Fruit fly (Drosophila melanogaster) whole organism, wandering third instar larva: ENCODE measurements around the gene holn1.
A peak's percentile ranks its signal among the peaks of the same experiment; 100 is the strongest.

Experiments used
- CG32264 ChIP-seq: fragments of 200-800 bp; sonication (Bioruptor generic); optimal IDR thresholded peaks from 2 replicates; lab custom pipeline; 2016; ENCODE audit warnings: missing biosample characterization, missing genetic modification characterization
- CG9705 ChIP-seq: fragments of 200-800 bp; sonication (Bioruptor generic); optimal IDR thresholded peaks from 2 replicates; lab custom pipeline; 2018; ENCODE audit warnings: missing biosample characterization, mild to moderate bottlenecking, missing genetic modification characterization
- CrebA ChIP-seq: fragments of 200-800 bp; sonication (Bioruptor generic); optimal IDR thresholded peaks from 2 replicates; lab custom pipeline; 2016; ENCODE audit warnings: missing biosample characterization, mild to moderate bottlenecking, missing genetic modification characterization, borderline replicate concordance
- Dfd ChIP-seq: fragments of >200 bp; optimal IDR thresholded peaks from 2 replicates; lab custom pipeline; 2017; ENCODE audit warnings: missing biosample characterization, missing genetic modification characterization
- GATAd ChIP-seq: sonication (Bioruptor generic); optimal IDR thresholded peaks from 2 replicates; lab custom pipeline; 2016; ENCODE audit warnings: missing biosample characterization, missing genetic modification characterization
- HLH106 ChIP-seq: fragments of 200-800 bp; optimal IDR thresholded peaks from 3 replicates; lab custom pipeline; 2019; ENCODE audit warnings: missing biosample characterization, mild to moderate bottlenecking, missing genetic modification characterization, moderate library complexity
- Hr78 ChIP-seq: fragments of >200 bp; optimal IDR thresholded peaks from 2 replicates; lab custom pipeline; 2017; ENCODE audit warnings: missing biosample characterization, missing genetic modification characterization
- Hr83 ChIP-seq: fragments of 200-300 bp; sonication (Bioruptor generic); optimal IDR thresholded peaks from 2 replicates; lab custom pipeline; 2016; ENCODE audit warnings: missing biosample characterization, mild to moderate bottlenecking, missing genetic modification characterization, moderate library complexity; ENCODE audit not compliant: poor library complexity, severe bottlenecking
- Jra ChIP-seq: sonication (Bioruptor generic); optimal IDR thresholded peaks from 2 replicates; lab custom pipeline; 2016; ENCODE audit warnings: missing biosample characterization, missing genetic modification characterization
- Mio ChIP-seq: sonication (Bioruptor generic); optimal IDR thresholded peaks from 2 replicates; lab custom pipeline; 2016; ENCODE audit warnings: missing biosample characterization, missing genetic modification characterization
- Myc ChIP-seq: fragments of >200 bp; optimal IDR thresholded peaks from 2 replicates; lab custom pipeline; 2017
- N ChIP-seq: fragments of >200 bp; optimal IDR thresholded peaks from 2 replicates; lab custom pipeline; 2018; ENCODE audit warnings: missing biosample characterization, missing external identifiers, missing genetic modification characterization
- OdsH ChIP-seq: fragments of 200-800 bp; sonication (Bioruptor generic); optimal IDR thresholded peaks from 2 replicates; lab custom pipeline; 2016; ENCODE audit warnings: missing biosample characterization, mild to moderate bottlenecking, missing genetic modification characterization
- Vsx2 ChIP-seq: fragments of 200-300, 225-300 bp; sonication (Bioruptor generic); optimal IDR thresholded peaks from 2 replicates; lab custom pipeline; 2018; ENCODE audit warnings: missing biosample characterization, missing genetic modification characterization; ENCODE audit not compliant: partially characterized antibody
- br ChIP-seq: fragments of 200-800 bp; sonication (Bioruptor generic); optimal IDR thresholded peaks from 2 replicates; lab custom pipeline; 2016; ENCODE audit warnings: missing biosample characterization, missing genetic modification characterization
- dmrt93B ChIP-seq: fragments of 200-800 bp; sonication (Bioruptor generic); optimal IDR thresholded peaks from 2 replicates; lab custom pipeline; 2018; ENCODE audit warnings: missing biosample characterization, mild to moderate bottlenecking, missing genetic modification characterization
- foxo ChIP-seq, 2 experiments: fragments of 200-800 bp; sonication (Bioruptor generic); optimal IDR thresholded peaks; 2 replicates in 1 of 2; 3 replicates in 1 of 2; lab custom pipeline; 2016 to 2017; ENCODE audit warnings: missing biosample characterization in 2 of 2, missing genetic modification characterization in 2 of 2
- fru ChIP-seq: fragments of 200-800 bp; sonication (Bioruptor generic); optimal IDR thresholded peaks from 3 replicates; lab custom pipeline; 2016; ENCODE audit warnings: missing biosample characterization, mild to moderate bottlenecking, missing genetic modification characterization
- jim ChIP-seq: fragments of 175-275, 200-325 bp; sonication (Bioruptor generic); optimal IDR thresholded peaks from 2 replicates; lab custom pipeline; 2016; ENCODE audit warnings: missing biosample characterization, mild to moderate bottlenecking, missing genetic modification characterization
- pan ChIP-seq: fragments of >200 bp; optimal IDR thresholded peaks from 2 replicates; lab custom pipeline; 2017
- psq ChIP-seq: fragments of 200-800 bp; sonication (Bioruptor generic); optimal IDR thresholded peaks from 3 replicates; lab custom pipeline; 2017; ENCODE audit warnings: missing biosample characterization, mild to moderate bottlenecking, missing genetic modification characterization, moderate library complexity
- rgr ChIP-seq: fragments of 200-800 bp; sonication (Bioruptor generic); optimal IDR thresholded peaks from 3 replicates; lab custom pipeline; 2016; ENCODE audit warnings: missing biosample characterization, mild to moderate bottlenecking, missing genetic modification characterization
- sage ChIP-seq: fragments of 200-800 bp; sonication (Bioruptor generic); optimal IDR thresholded peaks from 2 replicates; lab custom pipeline; 2016; ENCODE audit warnings: missing biosample characterization, mild to moderate bottlenecking, missing genetic modification characterization
- tai ChIP-seq: sonication (Bioruptor generic); optimal IDR thresholded peaks from 2 replicates; lab custom pipeline; 2016; ENCODE audit warnings: missing biosample characterization, missing genetic modification characterization
- usp ChIP-seq: fragments of >200 bp; optimal IDR thresholded peaks from 2 replicates; lab custom pipeline; 2017; ENCODE audit warnings: missing biosample characterization, missing genetic modification characterization

Gene holn1

DNA sequence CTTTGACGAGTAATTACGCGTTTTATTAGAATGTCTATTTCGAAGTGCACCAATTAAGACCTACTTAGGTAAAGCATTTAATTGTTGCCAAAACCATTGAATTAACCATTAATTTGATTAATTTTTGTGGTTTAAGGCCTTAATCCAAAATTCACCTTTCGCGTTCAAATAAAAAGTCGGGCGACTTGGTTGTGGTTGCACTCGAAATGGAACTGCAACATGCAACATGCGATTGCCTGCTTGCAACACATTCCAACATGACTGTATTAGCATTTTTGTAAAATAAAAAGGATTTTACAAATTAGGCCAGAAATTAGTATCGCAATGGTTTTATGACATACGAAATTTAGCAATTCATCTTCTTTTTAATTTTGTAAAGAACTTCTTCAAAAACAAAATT lies 39.0 kb downstream of the holn1 start:
- TF ChIP-seq rgr (GFP tag; lab: Kevin White, UChicago) (no peak), br (GFP tag; lab: Kevin White, UChicago) (no peak), dmrt93B (GFP tag; lab: Kevin White, UChicago) (no peak), sage (no peak)

DNA sequence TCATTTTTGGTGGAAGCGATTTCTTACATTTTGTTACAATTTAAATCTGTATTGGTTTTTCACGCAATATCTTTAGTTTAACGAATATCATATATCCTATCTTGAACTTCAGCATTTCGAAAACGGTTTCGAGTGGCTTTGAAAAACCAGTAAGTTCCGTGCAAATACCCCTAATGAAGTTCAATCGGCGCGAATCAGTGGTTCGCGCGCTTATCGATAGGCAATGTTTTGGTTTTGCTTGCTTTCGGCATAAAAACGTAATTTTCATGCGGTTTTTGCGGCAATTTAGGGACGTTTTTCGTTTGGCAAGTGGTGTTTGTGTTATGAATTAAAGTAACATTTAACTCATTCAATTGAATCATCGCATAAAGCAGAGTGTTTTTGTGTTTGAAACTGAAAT lies 41.1 kb downstream of the holn1 start, which contains the start of gene RluA-2:
Gene RluA-2 (plus strand): TSS at position 195 of the 400 bp plus-strand sequence.
- TF ChIP-seq OdsH (GFP tag; lab: Kevin White, UChicago): no peak
- TF ChIP-seq rgr (GFP tag; lab: Kevin White, UChicago): no peak
- TF ChIP-seq Jra (GFP tag; lab: Kevin White, UChicago): no peak
- TF ChIP-seq dmrt93B (GFP tag; lab: Kevin White, UChicago): no peak
- no peak for TF ChIP-seq CG32264 (GFP tag; lab: Kevin White, UChicago)
- no peak for TF ChIP-seq Dfd (GFP tag; lab: Kevin White, UChicago)

DNA sequence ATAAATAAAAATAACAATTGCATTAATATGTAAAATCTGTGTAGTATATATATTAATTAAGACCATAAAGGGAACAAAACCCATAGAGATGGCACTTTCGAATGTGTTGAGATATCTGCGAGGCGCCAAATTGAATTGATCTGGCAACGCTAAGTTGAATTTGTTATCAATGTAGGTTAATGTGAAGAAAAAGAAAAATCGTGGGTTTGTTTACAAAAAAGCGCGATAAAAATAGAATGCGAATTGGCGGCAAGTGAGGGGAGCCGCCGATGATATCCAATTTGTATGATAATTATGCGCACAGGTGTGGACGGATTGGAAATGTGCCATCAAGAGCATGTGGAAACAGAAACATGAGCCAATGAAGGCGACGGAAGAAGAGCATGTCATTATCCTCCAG lies 44.1 kb downstream of the holn1 start:
- TF ChIP-seq rgr (GFP tag; lab: Kevin White, UChicago): no peak
- TF ChIP-seq N (GFP tag; lab: Kevin White, UChicago): no peak
- TF ChIP-seq Vsx2 (GFP tag; lab: Kevin White, UChicago): no peak
- TF ChIP-seq GATAd (GFP tag; lab: Kevin White, UChicago): peak; percentile 73
- no peak for TF ChIP-seq fru (GFP tag; lab: Kevin White, UChicago)
- TF ChIP-seq, all 38 proteins: peak for 1

DNA sequence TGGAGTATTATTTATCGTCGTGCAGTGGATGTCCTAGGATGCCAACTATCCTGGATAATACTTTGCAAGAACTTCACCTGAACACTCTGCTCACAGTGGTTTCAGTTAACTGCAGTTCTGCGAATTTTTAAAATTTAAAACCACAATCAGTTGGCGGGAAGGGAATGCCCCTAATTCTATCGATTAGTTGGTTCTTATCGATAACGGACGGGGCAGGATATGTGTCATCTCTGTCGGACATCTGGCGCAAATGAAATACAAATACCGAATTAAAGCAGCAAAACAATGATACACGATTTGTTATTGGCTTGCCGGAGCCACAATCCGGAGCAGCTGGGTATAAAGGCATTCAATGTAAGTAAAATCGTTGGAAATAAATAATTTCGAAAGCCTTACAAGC lies 47.3 kb downstream of the holn1 start, which contains the start of gene Grip75:
Gene Grip75 (plus strand): TSS at position 223 of the 400 bp plus-strand sequence.
- TF ChIP-seq HLH106 (tag; lab: Kevin White, UChicago) (no peak), jim (no peak), br (GFP tag; lab: Kevin White, UChicago) (no peak), Hr83 (GFP tag; lab: Kevin White, UChicago) (no peak), Mio (no peak), tai (GFP tag; lab: Kevin White, UChicago) (no peak), psq (GFP tag; lab: Kevin White, UChicago) (no peak), dmrt93B (GFP tag; lab: Kevin White, UChicago) (no peak), usp (GFP tag; lab: Kevin White, UChicago) (no peak), foxo (GFP tag; optimal IDR thresholded peaks at IDR 0.05; lab: Kevin White, UChicago) (no peak), Hr78 (GFP tag; lab: Kevin White, UChicago) (no peak), Jra (GFP tag; lab: Kevin White, UChicago) (no peak), CG9705 (GFP tag; lab: Kevin White, UChicago) (no peak), Myc (lab: Kevin White, UChicago) (no peak), pan (lab: Kevin White, UChicago) (no peak), OdsH (GFP tag; lab: Kevin White, UChicago) (no peak), CrebA (GFP tag; lab: Kevin White, UChicago) (no peak), Dfd (GFP tag; lab: Kevin White, UChicago) (no peak)
